Fruit fly (Drosophila melanogaster) whole organism, embryonic: ENCODE measurements around the gene Npc2f.

Experiments
- Aef1 ChIP-seq: fragments of 200-800 bp; sonication (Bioruptor generic); IDR thresholded peaks from 3 replicates; pipeline ENCODE4 v1.3.6; 2022; ENCODE audit warnings: missing biosample characterization, missing genetic modification characterization
- CG10565 ChIP-seq: fragments of 200-800 bp; sonication (Bioruptor generic); optimal IDR thresholded peaks from 3 replicates; lab custom pipeline; 2016; ENCODE audit warnings: missing biosample characterization, mild to moderate bottlenecking, missing genetic modification characterization
- CG10654 ChIP-seq: fragments of 200-800 bp; sonication (Bioruptor generic); optimal IDR thresholded peaks from 2 replicates; lab custom pipeline; 2016; ENCODE audit warnings: missing biosample characterization, missing genetic modification characterization
- CG10979 ChIP-seq: fragments of 200-800 bp; sonication (Bioruptor generic); optimal IDR thresholded peaks from 2 replicates; lab custom pipeline; 2018; ENCODE audit warnings: missing biosample characterization, mild to moderate bottlenecking, missing genetic modification characterization, moderate library complexity
- CG11504 ChIP-seq: fragments of 200-800 bp; sonication (Bioruptor generic); optimal IDR thresholded peaks from 3 replicates; lab custom pipeline; 2019; ENCODE audit warnings: missing biosample characterization, mild to moderate bottlenecking, missing genetic modification characterization, moderate library complexity
- CG12236 ChIP-seq: fragments of 200-800 bp; sonication (Bioruptor generic); optimal IDR thresholded peaks from 2 replicates; lab custom pipeline; 2016; ENCODE audit warnings: missing biosample characterization, missing genetic modification characterization
- CG1233 ChIP-seq: fragments of 200-800 bp; sonication (Bioruptor generic); optimal IDR thresholded peaks from 4 replicates; lab custom pipeline; 2018; ENCODE audit warnings: missing biosample characterization, mild to moderate bottlenecking, missing genetic modification characterization
- CG12391 ChIP-seq: fragments of 200-800 bp; sonication (Bioruptor generic); optimal IDR thresholded peaks from 3 replicates; lab custom pipeline; 2018; ENCODE audit warnings: missing biosample characterization, mild to moderate bottlenecking, missing genetic modification characterization, moderate library complexity
- CG17912 ChIP-seq: fragments of 200-800 bp; sonication (Bioruptor generic); optimal IDR thresholded peaks from 2 replicates; lab custom pipeline; 2018; ENCODE audit warnings: missing biosample characterization, mild to moderate bottlenecking, missing genetic modification characterization
- CG18599 ChIP-seq: fragments of 200-800 bp; sonication (Bioruptor generic); optimal IDR thresholded peaks from 3 replicates; lab custom pipeline; 2017; ENCODE audit warnings: missing biosample characterization, missing genetic modification characterization, mild to moderate bottlenecking, moderate library complexity, missing genetic modification reagents
- CG18764 ChIP-seq: fragments of 200-800 bp; sonication (Bioruptor generic); optimal IDR thresholded peaks from 3 replicates; lab custom pipeline; 2016; ENCODE audit warnings: missing biosample characterization, missing genetic modification characterization
- CG2116 ChIP-seq: fragments of 200-800 bp; sonication (Bioruptor generic); optimal IDR thresholded peaks from 3 replicates; lab custom pipeline; 2018; ENCODE audit warnings: missing biosample characterization, mild to moderate bottlenecking, missing genetic modification characterization
- CG2129 ChIP-seq: fragments of 200-800 bp; sonication (Bioruptor generic); IDR thresholded peaks from 2 replicates; pipeline ENCODE4 v1.3.6; 2022; ENCODE audit warnings: missing biosample characterization, missing genetic modification characterization; ENCODE audit not compliant: partially characterized antibody
- CG2678 ChIP-seq: fragments of 200-800 bp; sonication (Bioruptor generic); optimal IDR thresholded peaks from 3 replicates; lab custom pipeline; 2019; ENCODE audit warnings: missing biosample characterization, mild to moderate bottlenecking, missing genetic modification characterization, moderate library complexity
- CG30020 ChIP-seq: fragments of 200-800 bp; optimal IDR thresholded peaks from 2 replicates; lab custom pipeline; 2019; ENCODE audit warnings: missing biosample characterization, mild to moderate bottlenecking, missing genetic modification characterization, moderate library complexity
- CG33557 ChIP-seq: fragments of 200-800 bp; sonication (Bioruptor generic); optimal IDR thresholded peaks from 2 replicates; lab custom pipeline; 2019; ENCODE audit warnings: missing biosample characterization, mild to moderate bottlenecking, missing genetic modification characterization, moderate library complexity
- CG3847 ChIP-seq: fragments of 200-800 bp; sonication (Bioruptor generic); IDR thresholded peaks from 2 replicates; pipeline ENCODE4 v1.3.6; 2022; ENCODE audit warnings: missing biosample characterization, missing genetic modification characterization
- CG4730 ChIP-seq: fragments of 200-800 bp; sonication (Bioruptor generic); IDR thresholded peaks from 2 replicates; pipeline ENCODE4 v1.3.6; 2022; ENCODE audit warnings: missing biosample characterization, missing genetic modification characterization
- CG6272 ChIP-seq: fragments of 200-800 bp; sonication (Bioruptor generic); IDR thresholded peaks from 2 replicates; pipeline ENCODE4 v1.3.6; 2022; ENCODE audit warnings: missing biosample characterization, missing genetic modification characterization
- CG7271 ChIP-seq: fragments of 200-800 bp; sonication (Bioruptor generic); optimal IDR thresholded peaks from 2 replicates; lab custom pipeline; 2018; ENCODE audit warnings: missing biosample characterization, mild to moderate bottlenecking, missing genetic modification characterization, moderate library complexity
- CoRest ChIP-seq: fragments of 200-800 bp; sonication (Bioruptor generic); optimal IDR thresholded peaks from 3 replicates; lab custom pipeline; 2018; ENCODE audit warnings: missing biosample characterization, mild to moderate bottlenecking, missing genetic modification characterization, moderate library complexity
- D19A ChIP-seq: fragments of 200-800 bp; optimal IDR thresholded peaks from 3 replicates; lab custom pipeline; 2019; ENCODE audit warnings: missing biosample characterization, mild to moderate bottlenecking, missing genetic modification characterization, moderate library complexity
- Dek ChIP-seq: fragments of 200-800 bp; sonication (Bioruptor generic); optimal IDR thresholded peaks from 3 replicates; lab custom pipeline; 2019; ENCODE audit warnings: missing biosample characterization, mild to moderate bottlenecking, missing genetic modification characterization, moderate library complexity
- E2f2 ChIP-seq: fragments of 200-800 bp; sonication (Bioruptor generic); IDR thresholded peaks from 2 replicates; pipeline ENCODE4 v1.3.6; 2022; ENCODE audit warnings: missing biosample characterization, missing genetic modification characterization
- Ets97D ChIP-seq: fragments of 200-800 bp; sonication (Bioruptor generic); optimal IDR thresholded peaks from 3 replicates; lab custom pipeline; 2016; ENCODE audit warnings: missing biosample characterization, missing genetic modification characterization
- GATAe ChIP-seq: fragments of 200-800 bp; sonication (Bioruptor generic); conservative IDR thresholded peaks from 2 replicates; pipeline ENCODE4 v1.3.6; 2022; ENCODE audit warnings: missing biosample characterization, missing genetic modification characterization
- HLH3B ChIP-seq: fragments of 200-800 bp; sonication (Bioruptor generic); IDR thresholded peaks from 2 replicates; pipeline ENCODE4 v1.3.6; 2022; ENCODE audit warnings: missing biosample characterization, missing genetic modification characterization
- HLH54F ChIP-seq: fragments of 200-800 bp; sonication (Bioruptor generic); optimal IDR thresholded peaks from 3 replicates; lab custom pipeline; 2016; ENCODE audit warnings: missing biosample characterization, missing genetic modification characterization
- NFAT ChIP-seq: fragments of 200-800 bp; sonication (Bioruptor generic); IDR thresholded peaks from 2 replicates; pipeline ENCODE4 v1.3.6; 2022; ENCODE audit warnings: missing biosample characterization, missing genetic modification characterization
- Scr ChIP-seq: fragments of 200-800 bp; sonication (Bioruptor generic); IDR thresholded peaks from 2 replicates; pipeline ENCODE4 v1.3.6; 2022; ENCODE audit warnings: missing biosample characterization, missing genetic modification characterization; ENCODE audit not compliant: partially characterized antibody
- Sox100B ChIP-seq: fragments of 200-800 bp; sonication (Bioruptor generic); optimal IDR thresholded peaks from 3 replicates; lab custom pipeline; 2018; ENCODE audit warnings: missing biosample characterization, mild to moderate bottlenecking, missing genetic modification characterization
- Sry-δ ChIP-seq: fragments of 200-800 bp; sonication (Bioruptor generic); optimal IDR thresholded peaks from 2 replicates; lab custom pipeline; 2016; ENCODE audit warnings: missing biosample characterization, missing genetic modification characterization
- bigmax ChIP-seq: fragments of 200-800 bp; sonication (Bioruptor generic); optimal IDR thresholded peaks from 2 replicates; lab custom pipeline; 2018; ENCODE audit warnings: missing biosample characterization, mild to moderate bottlenecking, missing genetic modification characterization
- br ChIP-seq: fragments of >200 bp; optimal IDR thresholded peaks from 2 replicates; lab custom pipeline; 2017
- corto ChIP-seq: fragments of 200-800 bp; sonication (Bioruptor generic); optimal IDR thresholded peaks from 2 replicates; lab custom pipeline; 2016; ENCODE audit warnings: missing biosample characterization, mild to moderate bottlenecking, missing genetic modification characterization, moderate library complexity
- gcm ChIP-seq: fragments of 200-800 bp; sonication (Bioruptor generic); optimal IDR thresholded peaks from 2 replicates; lab custom pipeline; 2019; ENCODE audit warnings: missing biosample characterization, mild to moderate bottlenecking, missing genetic modification characterization, moderate library complexity
- gcm2 ChIP-seq: fragments of 200-800 bp; sonication (Bioruptor generic); optimal IDR thresholded peaks from 2 replicates; lab custom pipeline; 2016; ENCODE audit warnings: missing biosample characterization, missing genetic modification characterization
- grau ChIP-seq: fragments of 200-800 bp; optimal IDR thresholded peaks from 3 replicates; lab custom pipeline; 2019; ENCODE audit warnings: missing biosample characterization, mild to moderate bottlenecking, missing genetic modification characterization, moderate library complexity
- klu ChIP-seq: fragments of 200-800 bp; sonication (Bioruptor generic); IDR thresholded peaks from 2 replicates; pipeline ENCODE4 v1.3.6; 2022; ENCODE audit warnings: missing biosample characterization, missing genetic modification characterization
- lbe ChIP-seq: fragments of 200-800 bp; sonication (Bioruptor generic); optimal IDR thresholded peaks from 2 replicates; lab custom pipeline; 2016; ENCODE audit warnings: missing biosample characterization, mild to moderate bottlenecking, missing genetic modification characterization
- lilli ChIP-seq: fragments of 200-800 bp; sonication (Bioruptor generic); optimal IDR thresholded peaks from 3 replicates; lab custom pipeline; 2016; ENCODE audit warnings: missing biosample characterization, missing genetic modification characterization
- lmd ChIP-seq: fragments of 200-800 bp; sonication (Bioruptor generic); IDR thresholded peaks from 2 replicates; pipeline ENCODE4 v1.3.6; 2022; ENCODE audit warnings: missing biosample characterization, missing genetic modification characterization
- lov ChIP-seq, 2 experiments: fragments of 200-800 bp in 1 of 2; fragments of >200 bp in 1 of 2; sonication (Bioruptor generic) in 1 of 2; IDR thresholded peaks in 1 of 2; optimal IDR thresholded peaks in 1 of 2; 2 replicates in 1 of 2; 3 replicates in 1 of 2; pipeline versions ENCODE4 v1.3.6 to Lab custom; 2017 to 2022; ENCODE audit warnings: missing biosample characterization in 1 of 2, missing genetic modification characterization in 1 of 2
- nom ChIP-seq: fragments of 200-800 bp; sonication (Bioruptor generic); optimal IDR thresholded peaks from 2 replicates; lab custom pipeline; 2017; ENCODE audit warnings: missing biosample characterization, missing genetic modification characterization, mild to moderate bottlenecking, moderate library complexity, missing genetic modification reagents
- scrt ChIP-seq: fragments of 200-800 bp; sonication (Bioruptor generic); optimal IDR thresholded peaks from 2 replicates; lab custom pipeline; 2018; ENCODE audit warnings: missing biosample characterization, mild to moderate bottlenecking, missing genetic modification characterization, moderate library complexity
- tap ChIP-seq: fragments of 200-800 bp; optimal IDR thresholded peaks from 3 replicates; lab custom pipeline; 2019; ENCODE audit warnings: missing biosample characterization, mild to moderate bottlenecking, missing genetic modification characterization, moderate library complexity
- trh ChIP-seq: fragments of 200-800 bp; sonication (Bioruptor generic); optimal IDR thresholded peaks from 2 replicates; lab custom pipeline; 2016; ENCODE audit warnings: missing biosample characterization, missing genetic modification characterization
- vvl ChIP-seq: fragments of 200-800 bp; sonication (Bioruptor generic); IDR thresholded peaks from 2 replicates; pipeline ENCODE4 v1.3.6; 2022; ENCODE audit warnings: missing biosample characterization, missing genetic modification characterization
- wek ChIP-seq: fragments of 200-800 bp; sonication (Bioruptor generic); optimal IDR thresholded peaks from 3 replicates; lab custom pipeline; 2018; ENCODE audit warnings: missing biosample characterization, mild to moderate bottlenecking, missing genetic modification characterization, moderate library complexity
- zen ChIP-seq: fragments of 200-800 bp; sonication (Bioruptor generic); optimal IDR thresholded peaks from 3 replicates; lab custom pipeline; 2018; ENCODE audit warnings: missing biosample characterization, mild to moderate bottlenecking, missing genetic modification characterization, moderate library complexity

The Npc2f gene

dm6 chr3R:24163556-24164022 lies 25.9 kb downstream of the Npc2f start, which contains the start of gene Apc2 (continued):
- TF ChIP-seq lilli (GFP tag; lab: Kevin White, UChicago) (peak; percentile 57), CG2129 (peak; percentile 40; the same call in 1 of the 2 replicates), zen (peak; percentile 57), tap (peak; percentile 46), bigmax (GFP tag; lab: Kevin White, UChicago) (no peak), CG10565 (GFP tag; lab: Kevin White, UChicago) (no peak), CG4730 (GFP tag; lab: Robert Waterston, UW) (0 out of 2 replicates have a peak, but pooled peaks have one; percentile 13), CG30020 (tag; lab: Kevin White, UChicago) (peak; percentile 55), CG18764 (GFP tag; lab: Kevin White, UChicago) (peak; percentile 13), HLH3B (GFP tag; lab: Robert Waterston, UW) (peak; percentile 57; the same call in 1 of the 2 replicates), CG2116 (GFP tag; lab: Kevin White, UChicago) (peak; percentile 58), GATAe (GFP tag; lab: Robert Waterston, UW) (no peak), NFAT (GFP tag; lab: Robert Waterston, UW) (peak; percentile 51; the same call in 1 of the 2 replicates), grau (tag; lab: Kevin White, UChicago) (peak; percentile 71), CG7271 (tag; lab: Kevin White, UChicago) (no peak), CG1233 (GFP tag; lab: Kevin White, UChicago) (peak; percentile 51), lbe (peak; percentile 14), CG12391 (tag; lab: Kevin White, UChicago) (peak; percentile 82), CG17912 (GFP tag; lab: Kevin White, UChicago) (no peak), br (lab: Kevin White, UChicago) (no peak), klu (GFP tag; lab: Robert Waterston, UW) (peak; percentile 54), CG3847 (GFP tag; lab: Robert Waterston, UW) (no peak), Dek (peak; percentile 31), CG11504 (tag; lab: Kevin White, UChicago) (peak; percentile 74), Scr (GFP tag; lab: Robert Waterston, UW) (peak; percentile 74), CG6272 (GFP tag; lab: Robert Waterston, UW) (no peak), CG12236 (GFP tag; lab: Kevin White, UChicago) (no peak), vvl (peak; percentile 63), Sox100B (GFP tag; lab: Kevin White, UChicago) (no peak), scrt (peak; percentile 36), lmd (GFP tag; lab: Robert Waterston, UW) (peak; percentile 64), gcm (GFP tag; lab: Kevin White, UChicago) (peak; percentile 13), Ets97D (GFP tag; lab: Kevin White, UChicago) (peak; percentile 8), E2f2 (GFP tag; lab: Robert Waterston, UW) (no peak; the same call in 1 of the 2 replicates), D19A (peak; percentile 65), nom (GFP tag; lab: Kevin White, UChicago) (peak; percentile 17), wek (GFP tag; lab: Kevin White, UChicago) (no peak), CG18599 (GFP tag; lab: Kevin White, UChicago) (peak; percentile 24), trh (GFP tag; lab: Kevin White, UChicago) (no peak), corto (GFP tag; lab: Kevin White, UChicago) (no peak), CG10654 (GFP tag; lab: Kevin White, UChicago) (peak; percentile 49), gcm2 (GFP tag; lab: Kevin White, UChicago) (no peak), CoRest (tag; lab: Kevin White, UChicago) (peak; percentile 80), CG2678 (tag; lab: Kevin White, UChicago) (peak; percentile 75), HLH54F (GFP tag; lab: Kevin White, UChicago) (peak; percentile 36), Sry-δ (peak; percentile 66), Aef1 (GFP tag; lab: Robert Waterston, UW) (peak; percentile 48), CG33557 (peak; percentile 26), lov (optimal IDR thresholded peaks at IDR 0.05; lab: Kevin White, UChicago) (no peak), lov (GFP tag; IDR thresholded peaks at IDR 0.05; lab: Robert Waterston, UW) (no peak), CG10979 (tag; lab: Kevin White, UChicago) (peak; percentile 62)
